Worm (Caenorhabditis elegans): Measurements from ENCODE around the gene par-3.

DNA sequence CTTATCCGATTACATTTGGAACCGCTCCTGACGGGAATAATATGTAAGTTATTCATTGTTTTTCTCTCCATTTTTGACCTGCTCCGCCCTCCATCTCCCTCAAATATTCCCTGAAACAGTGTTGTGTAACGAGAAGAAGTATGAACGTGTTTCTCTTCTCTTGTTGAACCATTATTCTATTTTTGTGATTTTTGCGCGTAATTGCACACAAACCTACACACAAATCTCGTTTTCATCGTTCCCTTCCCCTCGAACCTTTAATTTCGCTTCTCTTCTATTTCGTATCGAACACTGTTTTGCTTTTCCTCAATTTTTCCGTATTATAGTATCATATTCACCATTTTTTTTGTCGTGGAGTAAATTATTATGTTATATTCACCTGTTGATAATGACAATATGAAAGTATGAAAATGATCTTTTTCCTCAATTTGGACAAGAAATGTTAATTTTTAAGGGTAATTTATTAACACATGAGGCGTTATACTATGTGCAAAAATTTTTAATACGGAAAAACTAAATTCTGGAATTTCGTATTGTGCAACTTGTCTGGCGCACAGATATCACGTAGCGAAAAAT lies 53.2 kb downstream of the par-3 start:
- no peak for TF ChIP-seq zfh-2 (GFP tag; conservative IDR thresholded peaks at IDR 0.05)
- TF ChIP-seq egl-18 (GFP tag; IDR thresholded peaks at IDR 0.05), result no peak
- no peak for TF ChIP-seq hsf-1 (GFP tag; IDR thresholded peaks at IDR 0.05)
